Fruit fly (Drosophila melanogaster): Measurements from ENCODE around the gene Hf.

The Hf gene

dm6 chr2L:19923786-19924185 lies 43.7 kb downstream of the Hf start:
- no peak for TF ChIP-seq CG17801 (GFP tag; optimal IDR thresholded peaks at IDR 0.05; ENCODE audit: partially characterized antibody)

- TF ChIP-seq CG17801 (GFP tag; optimal IDR thresholded peaks at IDR 0.05; ENCODE audit: partially characterized antibody): no peak
These were observed 49.6 kb downstream of the Hf start for dm6 chr2L:19917860-19918259.

dm6 chr2L:19916982-19917381 lies 50.5 kb downstream of the Hf start:
- TF ChIP-seq CG17801 (GFP tag; optimal IDR thresholded peaks at IDR 0.05; ENCODE audit: partially characterized antibody): no peak
